Fruit fly (Drosophila melanogaster) whole organism, embryonic: Measurements from ENCODE around the gene Or67a.

Source experiments
- Asciz ChIP-seq: fragments of 200-800 bp; sonication (Bioruptor generic); optimal IDR thresholded peaks from 2 replicates; lab custom pipeline; 2017; ENCODE audit warnings: missing biosample characterization, mild to moderate bottlenecking, missing genetic modification characterization, missing genetic modification reagents
- CG10147 ChIP-seq: fragments of 200-800 bp; sonication (Bioruptor generic); optimal IDR thresholded peaks from 2 replicates; lab custom pipeline; 2019; ENCODE audit warnings: missing biosample characterization, mild to moderate bottlenecking, missing genetic modification characterization, moderate library complexity
- CG10209 ChIP-seq: fragments of 200-800 bp; sonication (Bioruptor generic); optimal IDR thresholded peaks from 3 replicates; lab custom pipeline; 2017; ENCODE audit warnings: missing biosample characterization, mild to moderate bottlenecking, missing genetic modification characterization, missing genetic modification reagents
- CG13424 ChIP-seq: fragments of 200-800 bp; sonication (Bioruptor generic); optimal IDR thresholded peaks from 2 replicates; lab custom pipeline; 2019; ENCODE audit warnings: missing biosample characterization, mild to moderate bottlenecking, missing genetic modification characterization, moderate library complexity
- CG14710 ChIP-seq: fragments of 200-800 bp; sonication (Bioruptor generic); optimal IDR thresholded peaks from 3 replicates; lab custom pipeline; 2019; ENCODE audit warnings: missing biosample characterization, mild to moderate bottlenecking, missing genetic modification characterization, moderate library complexity
- CG14965 ChIP-seq: fragments of 200-800 bp; sonication (Bioruptor generic); optimal IDR thresholded peaks from 2 replicates; lab custom pipeline; 2016; ENCODE audit warnings: missing biosample characterization, missing genetic modification characterization, borderline replicate concordance
- CG1602 ChIP-seq: fragments of 200-800 bp; sonication (Bioruptor generic); optimal IDR thresholded peaks from 3 replicates; lab custom pipeline; 2016; ENCODE audit warnings: missing biosample characterization, missing genetic modification characterization
- CG2202 ChIP-seq: fragments of 200-800 bp; sonication (Bioruptor generic); optimal IDR thresholded peaks from 2 replicates; lab custom pipeline; 2018; ENCODE audit warnings: missing biosample characterization, mild to moderate bottlenecking, missing genetic modification characterization
- CG2889 ChIP-seq: fragments of 200-800 bp; sonication (Bioruptor generic); IDR thresholded peaks from 3 replicates; pipeline ENCODE4 v1.3.6; 2022; ENCODE audit warnings: missing biosample characterization, missing genetic modification characterization
- CG33557 ChIP-seq: fragments of 200-800 bp; sonication (Bioruptor generic); optimal IDR thresholded peaks from 2 replicates; lab custom pipeline; 2019; ENCODE audit warnings: missing biosample characterization, mild to moderate bottlenecking, missing genetic modification characterization, moderate library complexity
- CG34224 ChIP-seq: fragments of 200-800 bp; sonication (Bioruptor generic); IDR thresholded peaks from 3 replicates; pipeline ENCODE4 v1.3.6; 2022; ENCODE audit warnings: missing biosample characterization, missing genetic modification characterization; ENCODE audit not compliant: partially characterized antibody
- CG6689 ChIP-seq: fragments of 200-800 bp; sonication (Bioruptor generic); IDR thresholded peaks from 2 replicates; pipeline ENCODE4 v1.3.6; 2022; ENCODE audit warnings: missing biosample characterization, missing genetic modification characterization
- CoRest ChIP-seq: fragments of 200-800 bp; sonication (Bioruptor generic); optimal IDR thresholded peaks from 3 replicates; lab custom pipeline; 2018; ENCODE audit warnings: missing biosample characterization, mild to moderate bottlenecking, missing genetic modification characterization, moderate library complexity
- Dbx ChIP-seq: fragments of 200-800 bp; sonication (Bioruptor generic); IDR thresholded peaks from 3 replicates; pipeline ENCODE4 v1.3.6; 2022; ENCODE audit warnings: missing biosample characterization, missing genetic modification characterization
- Doc3 ChIP-seq: fragments of 200-800 bp; sonication (Bioruptor generic); IDR thresholded peaks from 3 replicates; pipeline ENCODE4 v1.3.6; 2022; ENCODE audit warnings: missing biosample characterization, missing genetic modification characterization; ENCODE audit not compliant: partially characterized antibody
- Dp ChIP-seq: fragments of 200-800 bp; sonication (Bioruptor generic); optimal IDR thresholded peaks from 2 replicates; lab custom pipeline; 2018; ENCODE audit warnings: missing biosample characterization, mild to moderate bottlenecking, missing genetic modification characterization, moderate library complexity
- GATAe ChIP-seq: fragments of 200-800 bp; sonication (Bioruptor generic); conservative IDR thresholded peaks from 2 replicates; pipeline ENCODE4 v1.3.6; 2022; ENCODE audit warnings: missing biosample characterization, missing genetic modification characterization
- HLHmδ ChIP-seq: fragments of 200-800 bp; sonication (Bioruptor generic); optimal IDR thresholded peaks from 2 replicates; lab custom pipeline; 2018; ENCODE audit warnings: missing biosample characterization, mild to moderate bottlenecking, missing genetic modification characterization, moderate library complexity
- Hey ChIP-seq: fragments of 200-800 bp; sonication (Bioruptor generic); optimal IDR thresholded peaks from 3 replicates; lab custom pipeline; 2018; ENCODE audit warnings: missing biosample characterization, mild to moderate bottlenecking, missing genetic modification characterization
- MESR4 ChIP-seq: fragments of 200-800 bp; sonication (Bioruptor generic); optimal IDR thresholded peaks from 2 replicates; lab custom pipeline; 2018; ENCODE audit warnings: missing biosample characterization, mild to moderate bottlenecking, missing genetic modification characterization, moderate library complexity
- Oli ChIP-seq: fragments of 200-800 bp; sonication (Bioruptor generic); optimal IDR thresholded peaks from 2 replicates; lab custom pipeline; 2018; ENCODE audit warnings: missing biosample characterization, mild to moderate bottlenecking, missing genetic modification characterization, moderate library complexity
- Rfx ChIP-seq: fragments of 200-800 bp; sonication (Bioruptor generic); IDR thresholded peaks from 2 replicates; pipeline ENCODE4 v1.3.6; 2022; ENCODE audit warnings: missing biosample characterization, missing genetic modification characterization
- Spps ChIP-seq: fragments of 200-800 bp; sonication (Bioruptor generic); optimal IDR thresholded peaks from 2 replicates; lab custom pipeline; 2018; ENCODE audit warnings: missing biosample characterization, mild to moderate bottlenecking, missing genetic modification characterization
- ab ChIP-seq: fragments of 200-800 bp; sonication (Bioruptor generic); optimal IDR thresholded peaks from 2 replicates; lab custom pipeline; 2016; ENCODE audit warnings: missing biosample characterization, missing genetic modification characterization
- ap ChIP-seq: fragments of 200-800 bp; sonication (Bioruptor generic); IDR thresholded peaks from 2 replicates; pipeline ENCODE4 v1.3.6; 2022; ENCODE audit warnings: missing biosample characterization, missing genetic modification characterization
- bab2 ChIP-seq: fragments of 200-800 bp; sonication (Bioruptor generic); optimal IDR thresholded peaks from 2 replicates; lab custom pipeline; 2016; ENCODE audit warnings: missing biosample characterization, missing genetic modification characterization
- bbx ChIP-seq: fragments of 200-800 bp; sonication (Bioruptor generic); IDR thresholded peaks from 2 replicates; pipeline ENCODE4 v1.3.6; 2022; ENCODE audit warnings: missing biosample characterization, missing genetic modification characterization; ENCODE audit not compliant: partially characterized antibody
- croc ChIP-seq: fragments of 200-800 bp; sonication (Bioruptor generic); conservative IDR thresholded peaks from 3 replicates; pipeline ENCODE4 v1.3.6; 2022; ENCODE audit warnings: missing biosample characterization, missing genetic modification characterization
- dan ChIP-seq: fragments of 200-800 bp; sonication (Bioruptor generic); IDR thresholded peaks from 2 replicates; pipeline ENCODE4 v1.3.6; 2022; ENCODE audit warnings: missing biosample characterization, missing genetic modification characterization
- dmrt99B ChIP-seq: fragments of 200-800 bp; sonication (Bioruptor generic); optimal IDR thresholded peaks from 2 replicates; lab custom pipeline; 2018; ENCODE audit warnings: missing biosample characterization, mild to moderate bottlenecking, missing genetic modification characterization, moderate library complexity
- ems ChIP-seq: fragments of 200-800 bp; sonication (Bioruptor generic); optimal IDR thresholded peaks from 3 replicates; lab custom pipeline; 2016; ENCODE audit warnings: missing biosample characterization, missing genetic modification characterization
- eve ChIP-seq, 2 experiments: fragments of >200 bp; optimal IDR thresholded peaks; 2 replicates each; lab custom pipeline; 2017; ENCODE audit warnings: missing biosample characterization in 2 of 2, missing genetic modification characterization in 2 of 2
- fd102C ChIP-seq: fragments of 200-800 bp; sonication (Bioruptor generic); optimal IDR thresholded peaks from 2 replicates; lab custom pipeline; 2018; ENCODE audit warnings: missing biosample characterization, mild to moderate bottlenecking, missing genetic modification characterization, moderate library complexity
- fd64A ChIP-seq: fragments of 200-800 bp; sonication (Bioruptor generic); optimal IDR thresholded peaks from 3 replicates; lab custom pipeline; 2018; ENCODE audit warnings: missing biosample characterization, mild to moderate bottlenecking, missing genetic modification characterization
- fd96Cb ChIP-seq: fragments of 200-800 bp; sonication (Bioruptor generic); optimal IDR thresholded peaks from 2 replicates; lab custom pipeline; 2018; ENCODE audit warnings: missing biosample characterization, mild to moderate bottlenecking, missing genetic modification characterization, moderate library complexity
- ftz-f1 ChIP-seq: fragments of 200-800 bp; sonication (Bioruptor generic); optimal IDR thresholded peaks from 2 replicates; lab custom pipeline; 2016; ENCODE audit warnings: missing biosample characterization, missing genetic modification characterization
- gem ChIP-seq: fragments of 200-800 bp; sonication (Bioruptor generic); optimal IDR thresholded peaks from 2 replicates; lab custom pipeline; 2019; ENCODE audit warnings: missing biosample characterization, mild to moderate bottlenecking, missing genetic modification characterization, moderate library complexity
- hth ChIP-seq: fragments of >200 bp; optimal IDR thresholded peaks from 2 replicates; lab custom pipeline; 2017; ENCODE audit warnings: inconsistent platforms
- knrl ChIP-seq: fragments of 200-800 bp; sonication (Bioruptor generic); IDR thresholded peaks from 3 replicates; pipeline ENCODE4 v1.3.6; 2022; ENCODE audit warnings: missing biosample characterization, missing genetic modification characterization; ENCODE audit not compliant: partially characterized antibody
- lmd ChIP-seq: fragments of 200-800 bp; sonication (Bioruptor generic); IDR thresholded peaks from 2 replicates; pipeline ENCODE4 v1.3.6; 2022; ENCODE audit warnings: missing biosample characterization, missing genetic modification characterization
- nerfin-2 ChIP-seq: fragments of 200-800 bp; sonication (Bioruptor generic); IDR thresholded peaks from 2 replicates; pipeline ENCODE4 v1.3.6; 2022; ENCODE audit warnings: missing biosample characterization, missing genetic modification characterization; ENCODE audit not compliant: partially characterized antibody
- p53 ChIP-seq: fragments of 200-800 bp; sonication (Bioruptor generic); optimal IDR thresholded peaks from 2 replicates; lab custom pipeline; 2016; ENCODE audit warnings: missing biosample characterization, missing genetic modification characterization
- pb ChIP-seq: fragments of 200-800 bp; sonication (Bioruptor generic); optimal IDR thresholded peaks from 3 replicates; lab custom pipeline; 2016; ENCODE audit warnings: missing biosample characterization, missing genetic modification characterization
- pita ChIP-seq: fragments of 200-800 bp; sonication (Bioruptor generic); optimal IDR thresholded peaks from 2 replicates; lab custom pipeline; 2017; ENCODE audit warnings: missing biosample characterization, mild to moderate bottlenecking, missing genetic modification characterization
- sens-2 ChIP-seq: fragments of 200-800 bp; sonication (Bioruptor generic); IDR thresholded peaks from 2 replicates; pipeline ENCODE4 v1.3.6; 2022; ENCODE audit warnings: missing biosample characterization, missing genetic modification characterization
- shn ChIP-seq: fragments of 200-800 bp; sonication (Bioruptor generic); optimal IDR thresholded peaks from 3 replicates; lab custom pipeline; 2016; ENCODE audit warnings: missing biosample characterization, missing genetic modification characterization
- sr ChIP-seq: fragments of 200-800 bp; sonication (Bioruptor generic); IDR thresholded peaks from 3 replicates; pipeline ENCODE4 v1.3.6; 2022; ENCODE audit warnings: missing biosample characterization, missing genetic modification characterization
- vvl ChIP-seq: fragments of 200-800 bp; sonication (Bioruptor generic); IDR thresholded peaks from 2 replicates; pipeline ENCODE4 v1.3.6; 2022; ENCODE audit warnings: missing biosample characterization, missing genetic modification characterization

Gene Or67a

DNA sequence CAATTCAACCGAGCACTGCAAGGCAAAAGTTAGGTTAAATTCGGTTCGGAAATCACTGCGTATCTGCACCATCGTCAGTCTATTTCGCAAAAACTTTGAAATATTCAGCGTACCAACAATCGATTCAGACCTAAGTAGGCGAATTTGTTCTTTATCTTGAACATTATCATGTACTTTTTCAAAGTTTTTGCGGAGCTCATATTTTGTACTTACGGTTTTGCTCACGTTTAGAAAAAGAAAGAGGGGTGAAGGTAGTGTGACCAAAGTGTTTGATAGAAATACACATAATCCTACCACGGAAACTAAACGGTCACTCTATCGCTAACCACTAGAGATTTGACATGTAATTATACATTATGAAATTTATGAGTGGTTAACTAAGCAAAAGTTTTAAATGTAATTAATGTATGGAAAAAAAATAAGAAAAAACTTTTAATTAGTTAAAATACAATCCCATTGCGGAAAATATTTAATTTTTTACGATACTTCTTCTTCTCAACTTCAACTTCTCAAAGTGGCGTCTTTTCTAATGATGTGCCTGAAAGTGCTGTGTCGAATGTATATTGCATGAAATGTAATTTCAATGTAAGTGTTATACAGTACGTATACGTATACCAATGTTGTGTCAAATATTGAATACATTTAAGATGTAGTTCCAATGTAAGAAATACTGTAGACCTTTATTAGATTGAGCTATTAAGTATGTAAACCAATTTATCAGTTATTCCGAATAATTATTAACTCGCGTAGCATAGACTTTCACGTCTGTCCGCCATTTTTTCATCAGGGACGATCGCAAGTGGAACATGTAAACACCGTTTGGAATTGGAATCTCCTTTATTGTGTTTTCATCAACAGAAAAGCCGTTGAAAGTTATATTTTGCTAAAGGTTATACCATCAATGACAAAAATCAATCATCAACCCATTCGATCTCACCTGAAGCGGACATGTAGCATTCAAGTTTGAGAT, 17.3 kb upstream of the Or67a start, which contains the start of gene RpS9 (continued):
- no peak for TF ChIP-seq croc (GFP tag; lab: Robert Waterston, UW)
- peak; percentile 53 for TF ChIP-seq CG14710 (tag; lab: Kevin White, UChicago)
- TF ChIP-seq CG14965 (GFP tag; lab: Kevin White, UChicago), result no peak
- peak; percentile 4 for TF ChIP-seq gem (tag; lab: Kevin White, UChicago)
- TF ChIP-seq HLHmδ (GFP tag; lab: Kevin White, UChicago), result no peak
- TF ChIP-seq ftz-f1, result no peak
- TF ChIP-seq CG10209 (GFP tag; lab: Kevin White, UChicago), result no peak
- peak; percentile 7 for TF ChIP-seq CG2202
- no peak for TF ChIP-seq fd96Cb
- TF ChIP-seq CG2889 (GFP tag; lab: Robert Waterston, UW), result no peak
- no peak for TF ChIP-seq ems (GFP tag; lab: Kevin White, UChicago)
- TF ChIP-seq Oli, result no peak
- peak; percentile 8 for TF ChIP-seq Dp (GFP tag; lab: Kevin White, UChicago)
- no peak for TF ChIP-seq hth (lab: Kevin White, UChicago)
- TF ChIP-seq nerfin-2 (GFP tag; lab: Robert Waterston, UW), result peak; percentile 26; the same call in 1 of the 2 replicates
- no peak for TF ChIP-seq p53 (GFP tag; lab: Kevin White, UChicago)
- TF ChIP-seq ap (GFP tag; lab: Robert Waterston, UW), result no peak
- no peak for TF ChIP-seq GATAe (GFP tag; lab: Robert Waterston, UW)
- TF ChIP-seq dan (GFP tag; lab: Robert Waterston, UW), result no peak
- no peak for TF ChIP-seq fd102C
- TF ChIP-seq CG33557, result peak; percentile 13
- no peak for TF ChIP-seq pb (GFP tag; lab: Kevin White, UChicago)
- TF ChIP-seq Asciz, result peak; percentile 22
- no peak for TF ChIP-seq Doc3 (GFP tag; lab: Robert Waterston, UW)
- TF ChIP-seq CG6689 (GFP tag; lab: Robert Waterston, UW), result no peak
- peak; percentile 13 for TF ChIP-seq dmrt99B (tag; lab: Kevin White, UChicago)
- no peak for TF ChIP-seq CG13424 (tag; lab: Kevin White, UChicago)
- TF ChIP-seq knrl (GFP tag; lab: Robert Waterston, UW), result peak; percentile 54; the same call in 1 of the 3 replicates
- no peak for TF ChIP-seq CG10147 (GFP tag; lab: Kevin White, UChicago)
- no peak for TF ChIP-seq sens-2 (GFP tag; lab: Robert Waterston, UW)
- no peak for TF ChIP-seq CoRest (tag; lab: Kevin White, UChicago)
- TF ChIP-seq Spps, result no peak
- TF ChIP-seq lmd (GFP tag; lab: Robert Waterston, UW), result no peak
- TF ChIP-seq pita, result peak; percentile 53
- peak in 1 of 2 experiments; percentile 59 for TF ChIP-seq eve (GFP tag; optimal IDR thresholded peaks at IDR 0.05; lab: Kevin White, UChicago)
- TF ChIP-seq MESR4 (GFP tag; lab: Kevin White, UChicago), result peak; percentile 98
- TF ChIP-seq sr (GFP tag; lab: Robert Waterston, UW), result no peak
- TF ChIP-seq Rfx (GFP tag; lab: Robert Waterston, UW), result peak; percentile 31; the same call in 1 of the 2 replicates
- TF ChIP-seq CG1602 (GFP tag; lab: Kevin White, UChicago), result no peak
- peak; percentile 22; the same call in 1 of the 2 replicates for TF ChIP-seq bbx
- TF ChIP-seq Dbx, result 0 out of 3 replicates have a peak, but pooled peaks have one; percentile 41
- no peak for TF ChIP-seq Hey (tag; lab: Kevin White, UChicago)
- no peak for TF ChIP-seq ab (GFP tag; lab: Kevin White, UChicago)
- TF ChIP-seq shn (GFP tag; lab: Kevin White, UChicago), result no peak
- TF ChIP-seq vvl (GFP tag; lab: Robert Waterston, UW), result peak; percentile 12
- TF ChIP-seq bab2, result no peak
- no peak for TF ChIP-seq CG34224
- TF ChIP-seq fd64A (GFP tag; lab: Kevin White, UChicago), result no peak
